Worm (Caenorhabditis elegans): ENCODE data around the gene natc-1.

natc-1 gene

ce11 chrV:8413432-8414021, 48.6 kb upstream of the natc-1 start, which contains the start of gene vha-18 (continued):
- TF ChIP-seq zfh-2 (GFP tag; conservative IDR thresholded peaks at IDR 0.05) = no peak
- TF ChIP-seq Y95B8A.8 (GFP tag; IDR thresholded peaks at IDR 0.05) = peak; percentile 86; the same call in 1 of the 2 replicates
- TF ChIP-seq ceh-100 (GFP tag; IDR thresholded peaks at IDR 0.05) = peak; percentile 75
- no peak for TF ChIP-seq rec-8 (tag; optimal IDR thresholded peaks at IDR 0.05)
- peak; percentile 70 for TF ChIP-seq ztf-18 (tag; optimal IDR thresholded peaks at IDR 0.05)
- TF ChIP-seq ztf-28 (GFP tag; IDR thresholded peaks at IDR 0.05) = peak; percentile 85; the same call in 1 of the 2 replicates
- peak; percentile 39; the same call in 1 of the 2 replicates for TF ChIP-seq Y53F4B.3 (GFP tag; IDR thresholded peaks at IDR 0.05)
- no peak for TF ChIP-seq nhr-120 (GFP tag; IDR thresholded peaks at IDR 0.05)
- TF ChIP-seq madf-3 (GFP tag; IDR thresholded peaks at IDR 0.05) = peak; percentile 89
- TF ChIP-seq ceh-91 (GFP tag; IDR thresholded peaks at IDR 0.05) = peak; percentile 99
- no peak for TF ChIP-seq ztf-6 (GFP tag; IDR thresholded peaks at IDR 0.05)
- TF ChIP-seq bed-2 (GFP tag; IDR thresholded peaks at IDR 0.05) = 0 out of 2 replicates have a peak, but pooled peaks have one; percentile 45
- peak; percentile 73 for TF ChIP-seq snpc-1.3 (tag; optimal IDR thresholded peaks at IDR 0.05; ENCODE audit: insufficient read depth)
- no peak for TF ChIP-seq akir-1 (GFP tag; optimal IDR thresholded peaks at IDR 0.05)
- TF ChIP-seq Y79H2A.3 (GFP tag; conservative IDR thresholded peaks at IDR 0.05) = peak; percentile 76; the same call in 1 of the 2 replicates
- TF ChIP-seq egrh-3 (GFP tag; IDR thresholded peaks at IDR 0.05) = 0 out of 2 replicates have a peak, but pooled peaks have one; percentile 9
- no peak for TF ChIP-seq attf-5 (GFP tag; optimal IDR thresholded peaks at IDR 0.05)
- peak; percentile 94 for TF ChIP-seq mcd-1 (GFP tag; IDR thresholded peaks at IDR 0.05)
- TF ChIP-seq snpc-4 (GFP tag; optimal IDR thresholded peaks at IDR 0.05) = no peak
- peak in 3 of 4 experiments; percentile 27 to 71 (median 55) for TF ChIP-seq snpc-4 (tag; optimal IDR thresholded peaks at IDR 0.05)
- TF ChIP-seq rcor-1 (GFP tag; IDR thresholded peaks at IDR 0.05) = peak; percentile 91
- no peak for TF ChIP-seq C06A6.2 (GFP tag; conservative IDR thresholded peaks at IDR 0.05)
- peak; percentile 90 for TF ChIP-seq B0019.2 (GFP tag; conservative IDR thresholded peaks at IDR 0.05)
- TF ChIP-seq hlh-12 (tag; optimal IDR thresholded peaks at IDR 0.05) = no peak
- no peak for TF ChIP-seq nfyb-1 (GFP tag; IDR thresholded peaks at IDR 0.05)
- peak; percentile 6 for TF ChIP-seq B0261.1 (tag; optimal IDR thresholded peaks at IDR 0.05)
- TF ChIP-seq dox-1 (GFP tag; IDR thresholded peaks at IDR 0.05) = peak; percentile 92
- peak; percentile 74 for TF ChIP-seq F49E8.2 (tag; optimal IDR thresholded peaks at IDR 0.05; ENCODE audit: insufficient read depth)
- no peak for TF ChIP-seq cebp-2 (GFP tag; IDR thresholded peaks at IDR 0.05)
- 0 out of 2 replicates have a peak, but pooled peaks have one; percentile 60 for TF ChIP-seq Y53G8AR.9 (GFP tag; conservative IDR thresholded peaks at IDR 0.05)
- no peak for TF ChIP-seq F22D6.2 (tag; optimal IDR thresholded peaks at IDR 0.05)
- TF ChIP-seq gei-17 (GFP tag; optimal IDR thresholded peaks at IDR 0.05) = no peak
- TF ChIP-seq efl-1 (GFP tag; optimal IDR thresholded peaks at IDR 0.05) = peak; percentile 90
- peak; percentile 91 for TF ChIP-seq unc-130 (GFP tag; optimal IDR thresholded peaks at IDR 0.05)
- peak; percentile 86 for TF ChIP-seq F33H1.4 (GFP tag; IDR thresholded peaks at IDR 0.05)
- TF ChIP-seq nfya-2 (GFP tag; IDR thresholded peaks at IDR 0.05) = no peak
- TF ChIP-seq B0336.3 (GFP tag; IDR thresholded peaks at IDR 0.05) = peak; percentile 84
- peak; percentile 55 for TF ChIP-seq snpc-1.1 (tag; optimal IDR thresholded peaks at IDR 0.05; ENCODE audit: insufficient read depth)
- TF ChIP-seq hrde-1 (tag; optimal IDR thresholded peaks at IDR 0.05; ENCODE audit: borderline replicate concordance) = peak; percentile 49
- TF ChIP-seq lin-54 (GFP tag; optimal IDR thresholded peaks at IDR 0.05) = peak; percentile 90
- TF ChIP-seq mxl-1 (tag; optimal IDR thresholded peaks at IDR 0.05) = no peak
- peak; percentile 94 for TF ChIP-seq madf-8 (GFP tag; conservative IDR thresholded peaks at IDR 0.05)
- peak; percentile 95 for TF ChIP-seq hmg-1.2 (GFP tag; IDR thresholded peaks at IDR 0.05)

Measured in whole organism, young adult.